Fruit fly (Drosophila melanogaster): ENCODE measurements around the gene ed.

DNA sequence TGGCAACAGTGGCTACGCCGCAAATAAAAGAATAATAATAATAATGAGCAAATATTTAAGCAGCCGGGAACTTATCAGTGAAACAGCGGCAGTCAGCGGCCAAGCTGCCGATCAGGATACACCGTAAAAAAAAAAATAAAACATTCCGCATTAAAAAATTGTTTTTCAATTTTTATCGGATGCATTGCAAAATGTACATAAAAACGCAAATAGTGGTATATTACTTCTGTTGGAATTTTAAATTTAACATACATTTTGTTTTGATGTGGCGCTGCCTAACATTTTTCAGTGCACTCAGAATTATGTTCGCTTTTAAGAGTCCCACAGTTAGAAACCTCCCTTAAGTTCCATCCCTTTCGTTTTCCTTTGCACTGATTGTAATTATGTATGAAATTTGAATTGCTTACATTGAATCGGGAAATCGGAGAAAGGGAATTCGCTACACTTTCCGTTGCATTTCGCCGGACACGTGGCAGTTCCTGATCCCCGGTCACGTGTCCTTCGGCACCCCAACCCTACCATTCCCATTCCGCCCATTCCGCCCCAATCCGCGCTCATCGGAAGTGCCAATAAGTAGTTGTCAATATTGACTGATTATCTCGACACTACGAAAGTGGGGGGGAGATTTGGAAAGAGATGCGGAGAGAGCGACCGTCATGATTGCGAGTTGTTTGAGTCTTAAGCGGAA lies 88.0 kb downstream of the ed start:
- TF ChIP-seq CTCF (optimal IDR thresholded peaks at IDR 0.05) = no peak
- no peak for TF ChIP-seq CG8478 (optimal IDR thresholded peaks at IDR 0.05)
